Worm (Caenorhabditis elegans) whole organism, late embryonic: ENCODE measurements around the gene lpr-4.

Experiments
- ceh-2 ChIP-seq: sonication (generic microtip); optimal IDR thresholded peaks from 2 replicates; lab custom pipeline; 2016; ENCODE audit warnings: missing genotype, missing genetic modification characterization, missing compliant biosample characterization
- ceh-22 ChIP-seq: sonication (generic microtip); optimal IDR thresholded peaks from 2 replicates; lab custom pipeline; 2017; ENCODE audit warnings: missing biosample characterization, missing genetic modification characterization
- ceh-31 ChIP-seq: sonication (generic microtip); optimal IDR thresholded peaks from 2 replicates; lab custom pipeline; 2016; ENCODE audit warnings: missing genetic modification characterization, missing compliant biosample characterization
- ceh-48 ChIP-seq: sonication (generic microtip); optimal IDR thresholded peaks from 2 replicates; lab custom pipeline; 2016; ENCODE audit warnings: missing genetic modification characterization, inconsistent platforms, missing compliant biosample characterization
- ceh-6 ChIP-seq: fragments of 200-800 bp; sonication (Bioruptor generic); optimal IDR thresholded peaks from 2 replicates; lab custom pipeline; 2018; ENCODE audit warnings: mild to moderate bottlenecking, missing genetic modification characterization, missing compliant biosample characterization
- dmd-4 ChIP-seq: sonication (generic microtip); optimal IDR thresholded peaks from 2 replicates; lab custom pipeline; 2016; ENCODE audit warnings: borderline replicate concordance, missing genetic modification characterization, missing compliant biosample characterization
- dve-1 ChIP-seq: sonication (generic microtip); optimal IDR thresholded peaks from 2 replicates; lab custom pipeline; 2017; ENCODE audit warnings: antibody characterized with exemption, mild to moderate bottlenecking, missing genetic modification characterization, missing compliant biosample characterization
- elt-2 ChIP-seq: sonication (generic microtip); optimal IDR thresholded peaks from 2 replicates; lab custom pipeline; 2016; ENCODE audit warnings: missing genetic modification reagents, missing genetic modification characterization, missing compliant biosample characterization
- fax-1 ChIP-seq: sonication (generic microtip); optimal IDR thresholded peaks from 2 replicates; lab custom pipeline; 2016; ENCODE audit warnings: missing genotype, missing genetic modification characterization, missing compliant biosample characterization
- fkh-10 ChIP-seq: fragments of 150-350 bp; optimal IDR thresholded peaks from 2 replicates; lab custom pipeline; 2014; ENCODE audit warnings: missing biosample characterization, missing genetic modification reagents, missing genetic modification characterization
- fkh-6 ChIP-seq: sonication (generic microtip); optimal IDR thresholded peaks from 2 replicates; lab custom pipeline; 2016; ENCODE audit warnings: missing genetic modification characterization, missing compliant biosample characterization
- hlh-15 ChIP-seq: sonication (generic microtip); optimal IDR thresholded peaks from 2 replicates; lab custom pipeline; 2016; ENCODE audit warnings: missing genetic modification characterization, missing compliant biosample characterization
- hlh-6 ChIP-seq: sonication (generic microtip); optimal IDR thresholded peaks from 2 replicates; lab custom pipeline; 2016; ENCODE audit warnings: missing genotype, missing genetic modification characterization, missing compliant biosample characterization
- lim-6 ChIP-seq: sonication (generic microtip); optimal IDR thresholded peaks from 2 replicates; lab custom pipeline; 2016; ENCODE audit warnings: missing genetic modification characterization, missing compliant biosample characterization
- lin-11 ChIP-seq: fragments of 200-800 bp; sonication (Bioruptor generic); optimal IDR thresholded peaks from 2 replicates; lab custom pipeline; 2018; ENCODE audit warnings: mild to moderate bottlenecking, missing genetic modification characterization, missing compliant biosample characterization
- madf-2 ChIP-seq: sonication (generic microtip); optimal IDR thresholded peaks from 2 replicates; lab custom pipeline; 2017; ENCODE audit warnings: missing genetic modification characterization, missing compliant biosample characterization
- mec-3 ChIP-seq: sonication (generic microtip); optimal IDR thresholded peaks from 2 replicates; lab custom pipeline; 2016; ENCODE audit warnings: borderline replicate concordance, missing genetic modification characterization, missing compliant biosample characterization
- nhr-232 ChIP-seq: sonication (generic microtip); optimal IDR thresholded peaks from 2 replicates; lab custom pipeline; 2016; ENCODE audit warnings: missing genetic modification characterization, missing compliant biosample characterization
- pag-3 ChIP-seq: sonication (generic microtip); optimal IDR thresholded peaks from 2 replicates; lab custom pipeline; 2016; ENCODE audit warnings: missing compliant biosample characterization, missing genetic modification characterization, borderline replicate concordance
- pax-1 ChIP-seq: fragments of 150-350 bp; optimal IDR thresholded peaks from 2 replicates; lab custom pipeline; 2014; ENCODE audit warnings: missing biosample characterization, missing genetic modification characterization
- pqm-1 ChIP-seq: sonication (generic microtip); optimal IDR thresholded peaks from 2 replicates; lab custom pipeline; 2016; ENCODE audit warnings: missing genetic modification characterization, missing compliant biosample characterization
- rnt-1 ChIP-seq: sonication (generic microtip); optimal IDR thresholded peaks from 2 replicates; lab custom pipeline; 2016; ENCODE audit warnings: missing genetic modification characterization, missing compliant biosample characterization
- tbx-2 ChIP-seq: sonication (generic microtip); optimal IDR thresholded peaks from 2 replicates; lab custom pipeline; 2016; ENCODE audit warnings: missing genetic modification characterization, missing compliant biosample characterization
- unc-3 ChIP-seq, 2 experiments: fragments of 200-800 bp in 1 of 2; sonication (Bioruptor generic) in 1 of 2; sonication (generic microtip) in 1 of 2; conservative IDR thresholded peaks in 1 of 2; optimal IDR thresholded peaks in 1 of 2; 2 replicates each; pipeline versions ENCODE4 v1.3.6 to Lab custom; 2016 to 2022; ENCODE audit warnings: missing compliant biosample characterization in 2 of 2, missing genetic modification characterization in 2 of 2, missing genetic modification reagents in 1 of 2
- unc-86 ChIP-seq: sonication (generic microtip); optimal IDR thresholded peaks from 2 replicates; lab custom pipeline; 2016; ENCODE audit warnings: missing genetic modification characterization, missing compliant biosample characterization

The lpr-4 gene

ce11 chrX:11109200-11109599 is 44.3 kb downstream of the lpr-4 start, which contains the start of gene grd-1:
Gene grd-1 (plus strand): TSS chrX:11109440.
- no peak for TF ChIP-seq fkh-10 (GFP tag; lab: Kevin White, UChicago)
- TF ChIP-seq hlh-15, result no peak
- TF ChIP-seq madf-2 (tag; lab: Kevin White, UChicago), result no peak
- no peak for TF ChIP-seq lim-6
- TF ChIP-seq hlh-6 (tag; lab: Kevin White, UChicago), result no peak
- TF ChIP-seq unc-86 (tag; lab: Kevin White, UChicago), result no peak
- no peak for TF ChIP-seq pax-1
- no peak for TF ChIP-seq ceh-2 (tag; lab: Kevin White, UChicago)
- TF ChIP-seq ceh-31 (tag; lab: Kevin White, UChicago), result no peak
- TF ChIP-seq lin-11 (tag; lab: Kevin White, UChicago), result no peak
- TF ChIP-seq dve-1 (tag; lab: Kevin White, UChicago), result no peak
- no peak for TF ChIP-seq nhr-232 (tag; lab: Kevin White, UChicago)
- TF ChIP-seq ceh-48 (tag; lab: Kevin White, UChicago), result no peak
- no peak for TF ChIP-seq fkh-6
- TF ChIP-seq pqm-1 (tag; lab: Kevin White, UChicago), result no peak

ce11 chrX:11114420-11114819 is 49.5 kb downstream of the lpr-4 start:
- no peak for TF ChIP-seq tbx-2 (tag; lab: Kevin White, UChicago)
- no peak for TF ChIP-seq fkh-10 (GFP tag; lab: Kevin White, UChicago)
- no peak for TF ChIP-seq rnt-1 (tag; lab: Kevin White, UChicago)
- no peak for TF ChIP-seq ceh-22
- no peak for TF ChIP-seq ceh-2 (tag; lab: Kevin White, UChicago)
- TF ChIP-seq lim-6, result no peak
- no peak for TF ChIP-seq pag-3
- no peak for TF ChIP-seq fax-1
- TF ChIP-seq hlh-6 (tag; lab: Kevin White, UChicago), result no peak
- TF ChIP-seq ceh-31 (tag; lab: Kevin White, UChicago), result no peak
- TF ChIP-seq ceh-6 (GFP tag; lab: Kevin White, UChicago), result no peak
- no peak for TF ChIP-seq dmd-4
- no peak for TF ChIP-seq elt-2
- no peak for TF ChIP-seq unc-3 (GFP tag; conservative IDR thresholded peaks at IDR 0.05; lab: Robert Waterston, UW)
- TF ChIP-seq unc-3 (tag; optimal IDR thresholded peaks at IDR 0.05; lab: Kevin White, UChicago), result no peak
- no peak for TF ChIP-seq unc-86 (tag; lab: Kevin White, UChicago)
- no peak for TF ChIP-seq mec-3 (tag; lab: Kevin White, UChicago)
- no peak for TF ChIP-seq pqm-1 (tag; lab: Kevin White, UChicago)
